Fruit fly (Drosophila melanogaster) whole organism, embryonic: Measurements from ENCODE around the gene Non3.
A peak's percentile ranks its signal among the peaks of the same experiment; 100 is the strongest.

ENCODE experiments used
- Abd-B ChIP-seq: fragments of 200-800 bp; sonication (Bioruptor generic); optimal IDR thresholded peaks from 2 replicates; lab custom pipeline; 2018; ENCODE audit warnings: missing biosample characterization, mild to moderate bottlenecking, missing genetic modification characterization, moderate library complexity
- B-H2 ChIP-seq: fragments of 200-800 bp; sonication (Bioruptor generic); optimal IDR thresholded peaks from 2 replicates; lab custom pipeline; 2018; ENCODE audit warnings: missing biosample characterization, mild to moderate bottlenecking, missing genetic modification characterization
- CG10959 ChIP-seq: fragments of 200-800 bp; sonication (Bioruptor generic); IDR thresholded peaks from 2 replicates; pipeline ENCODE4 v1.3.6; 2022; ENCODE audit warnings: missing biosample characterization, missing genetic modification characterization
- CG11504 ChIP-seq: fragments of 200-800 bp; sonication (Bioruptor generic); optimal IDR thresholded peaks from 3 replicates; lab custom pipeline; 2019; ENCODE audit warnings: missing biosample characterization, mild to moderate bottlenecking, missing genetic modification characterization, moderate library complexity
- CG11695 ChIP-seq: fragments of 200-800 bp; sonication (Bioruptor generic); IDR thresholded peaks from 3 replicates; pipeline ENCODE4 v1.3.6; 2022; ENCODE audit warnings: missing biosample characterization, missing genetic modification characterization
- CG14441 ChIP-seq: fragments of 200-800 bp; sonication (Bioruptor generic); IDR thresholded peaks from 2 replicates; pipeline ENCODE4 v1.3.6; 2022; ENCODE audit warnings: missing biosample characterization, missing genetic modification characterization
- CG15514 ChIP-seq: fragments of 200-800 bp; sonication (Bioruptor generic); optimal IDR thresholded peaks from 3 replicates; lab custom pipeline; 2017; ENCODE audit warnings: missing biosample characterization, missing genetic modification characterization, mild to moderate bottlenecking, moderate library complexity, missing genetic modification reagents
- CG17385 ChIP-seq: fragments of 200-800 bp; sonication (Bioruptor generic); optimal IDR thresholded peaks from 3 replicates; lab custom pipeline; 2018; ENCODE audit warnings: missing biosample characterization, mild to moderate bottlenecking, missing genetic modification characterization
- CG17568 ChIP-seq: fragments of 200-800 bp; sonication (Bioruptor generic); optimal IDR thresholded peaks from 2 replicates; lab custom pipeline; 2018; ENCODE audit warnings: missing biosample characterization, mild to moderate bottlenecking, missing genetic modification characterization, moderate library complexity
- CG1832 ChIP-seq: fragments of 200-800 bp; sonication (Bioruptor generic); optimal IDR thresholded peaks from 2 replicates; lab custom pipeline; 2017; ENCODE audit warnings: missing biosample characterization, mild to moderate bottlenecking, missing genetic modification characterization, inconsistent platforms
- CG18619 ChIP-seq: fragments of 200-800 bp; sonication (Bioruptor generic); optimal IDR thresholded peaks from 3 replicates; lab custom pipeline; 2017; ENCODE audit warnings: missing biosample characterization, mild to moderate bottlenecking, missing genetic modification characterization
- CG2116 ChIP-seq: fragments of 200-800 bp; sonication (Bioruptor generic); optimal IDR thresholded peaks from 3 replicates; lab custom pipeline; 2018; ENCODE audit warnings: missing biosample characterization, mild to moderate bottlenecking, missing genetic modification characterization
- CG31441 ChIP-seq: fragments of 200-800 bp; sonication (Bioruptor generic); IDR thresholded peaks from 2 replicates; pipeline ENCODE4 v1.3.6; 2022; ENCODE audit warnings: missing biosample characterization, missing genetic modification characterization
- CG32532 ChIP-seq: fragments of 200-800 bp; sonication (Bioruptor generic); IDR thresholded peaks from 2 replicates; pipeline ENCODE4 v1.3.6; 2022; ENCODE audit warnings: missing biosample characterization, missing genetic modification characterization
- CG6765 ChIP-seq: fragments of 200-800 bp; sonication (Bioruptor generic); optimal IDR thresholded peaks from 3 replicates; lab custom pipeline; 2017; ENCODE audit warnings: missing biosample characterization, mild to moderate bottlenecking, missing genetic modification characterization
- CG8089 ChIP-seq: fragments of 200-800 bp; sonication (Bioruptor generic); optimal IDR thresholded peaks from 3 replicates; lab custom pipeline; 2016; ENCODE audit warnings: missing biosample characterization, missing genetic modification characterization
- CG9876 ChIP-seq: fragments of 200-800 bp; sonication (Bioruptor generic); optimal IDR thresholded peaks from 2 replicates; lab custom pipeline; 2016; ENCODE audit warnings: missing biosample characterization, missing genetic modification characterization
- CG9932 ChIP-seq: fragments of 200-800 bp; sonication (Bioruptor generic); IDR thresholded peaks from 2 replicates; pipeline ENCODE4 v1.3.6; 2022; ENCODE audit warnings: missing biosample characterization, missing genetic modification characterization
- Chrac-16 ChIP-seq: fragments of 200-800 bp; sonication (Bioruptor generic); optimal IDR thresholded peaks from 3 replicates; lab custom pipeline; 2016; ENCODE audit warnings: missing biosample characterization, missing genetic modification characterization
- D ChIP-seq, 2 experiments: fragments of 200-800 bp in 1 of 2; fragments of >200 bp in 1 of 2; sonication (Bioruptor generic) in 1 of 2; optimal IDR thresholded peaks; 2 replicates in 1 of 2; 3 replicates in 1 of 2; lab custom pipeline; 2017; ENCODE audit warnings: mild to moderate bottlenecking in 1 of 2, missing biosample characterization in 1 of 2, missing genetic modification characterization in 1 of 2, missing genetic modification reagents in 1 of 2
- Dek ChIP-seq: fragments of 200-800 bp; sonication (Bioruptor generic); optimal IDR thresholded peaks from 3 replicates; lab custom pipeline; 2019; ENCODE audit warnings: missing biosample characterization, mild to moderate bottlenecking, missing genetic modification characterization, moderate library complexity
- Dfd ChIP-seq, 2 experiments: fragments of >200 bp; optimal IDR thresholded peaks; 2 replicates each; lab custom pipeline; 2017; ENCODE audit warnings: missing biosample characterization in 2 of 2, missing genetic modification characterization in 2 of 2
- Drgx ChIP-seq: fragments of 200-800 bp; sonication (Bioruptor generic); IDR thresholded peaks from 2 replicates; pipeline ENCODE4 v1.3.6; 2022; ENCODE audit warnings: missing biosample characterization, missing genetic modification characterization
- Ets65A ChIP-seq: fragments of 200-800 bp; sonication (Bioruptor generic); peaks from one replicate; lab custom pipeline; 2016; ENCODE audit warnings: missing biosample characterization, missing genetic modification characterization
- H15 ChIP-seq: fragments of 200-800 bp; sonication (Bioruptor generic); IDR thresholded peaks from 3 replicates; pipeline ENCODE4 v1.3.6; 2022; ENCODE audit warnings: missing biosample characterization, missing genetic modification characterization
- HLH4C ChIP-seq: fragments of 200-800 bp; sonication (Bioruptor generic); IDR thresholded peaks from 3 replicates; pipeline ENCODE4 v1.3.6; 2022; ENCODE audit warnings: missing biosample characterization, missing genetic modification characterization; ENCODE audit not compliant: partially characterized antibody
- Hr51 ChIP-seq, 2 experiments: fragments of 200-800 bp; sonication (Bioruptor generic); optimal IDR thresholded peaks; 2 replicates in 1 of 2; 3 replicates in 1 of 2; lab custom pipeline; 2016 to 2018; ENCODE audit warnings: missing biosample characterization in 2 of 2, missing genetic modification characterization in 2 of 2, mild to moderate bottlenecking in 1 of 2, moderate library complexity in 1 of 2
- MTF-1 ChIP-seq: fragments of 200-800 bp; sonication (Bioruptor generic); optimal IDR thresholded peaks from 2 replicates; lab custom pipeline; 2018; ENCODE audit warnings: missing biosample characterization, mild to moderate bottlenecking, missing genetic modification characterization, borderline replicate concordance
- Myb ChIP-seq: fragments of 200-800 bp; sonication (Bioruptor generic); optimal IDR thresholded peaks from 2 replicates; lab custom pipeline; 2016; ENCODE audit warnings: missing biosample characterization, missing genetic modification characterization
- Oaz ChIP-seq: fragments of 200-800 bp; sonication (Bioruptor generic); IDR thresholded peaks from 2 replicates; pipeline ENCODE4 v1.3.6; 2022; ENCODE audit warnings: missing biosample characterization, missing genetic modification characterization
- Xbp1 ChIP-seq: fragments of 200-800 bp; sonication (Bioruptor generic); optimal IDR thresholded peaks from 3 replicates; lab custom pipeline; 2016; ENCODE audit warnings: missing biosample characterization, mild to moderate bottlenecking, missing genetic modification characterization
- cg ChIP-seq: fragments of 200-800 bp; sonication (Bioruptor generic); optimal IDR thresholded peaks from 3 replicates; lab custom pipeline; 2019; ENCODE audit warnings: missing biosample characterization, mild to moderate bottlenecking, missing genetic modification characterization, moderate library complexity
- dati ChIP-seq: fragments of 200-800 bp; sonication (Bioruptor generic); IDR thresholded peaks from 2 replicates; pipeline ENCODE4 v1.3.6; 2022; ENCODE audit warnings: missing biosample characterization, missing genetic modification characterization
- dmrt99B ChIP-seq: fragments of 200-800 bp; sonication (Bioruptor generic); optimal IDR thresholded peaks from 2 replicates; lab custom pipeline; 2018; ENCODE audit warnings: missing biosample characterization, mild to moderate bottlenecking, missing genetic modification characterization, moderate library complexity
- ftz-f1 ChIP-seq: fragments of 200-800 bp; sonication (Bioruptor generic); optimal IDR thresholded peaks from 2 replicates; lab custom pipeline; 2016; ENCODE audit warnings: missing biosample characterization, missing genetic modification characterization
- gcm ChIP-seq: fragments of 200-800 bp; sonication (Bioruptor generic); optimal IDR thresholded peaks from 2 replicates; lab custom pipeline; 2019; ENCODE audit warnings: missing biosample characterization, mild to moderate bottlenecking, missing genetic modification characterization, moderate library complexity
- h ChIP-seq: fragments of >200 bp; optimal IDR thresholded peaks from 2 replicates; lab custom pipeline; 2017
- her ChIP-seq: fragments of 200-800 bp; sonication (Bioruptor generic); optimal IDR thresholded peaks from 2 replicates; lab custom pipeline; 2016; ENCODE audit warnings: missing biosample characterization, missing genetic modification characterization
- hth ChIP-seq: fragments of >200 bp; optimal IDR thresholded peaks from 2 replicates; lab custom pipeline; 2017; ENCODE audit warnings: inconsistent platforms
- jumu ChIP-seq: fragments of 200-800 bp; sonication (Bioruptor generic); optimal IDR thresholded peaks from 3 replicates; lab custom pipeline; 2016; ENCODE audit warnings: missing biosample characterization, missing genetic modification characterization
- kay ChIP-seq: fragments of 200-800 bp; sonication (Bioruptor generic); optimal IDR thresholded peaks from 2 replicates; lab custom pipeline; 2016; ENCODE audit warnings: missing biosample characterization, missing genetic modification characterization
- knrl ChIP-seq: fragments of 200-800 bp; sonication (Bioruptor generic); IDR thresholded peaks from 3 replicates; pipeline ENCODE4 v1.3.6; 2022; ENCODE audit warnings: missing biosample characterization, missing genetic modification characterization; ENCODE audit not compliant: partially characterized antibody
- lmd ChIP-seq: fragments of 200-800 bp; sonication (Bioruptor generic); IDR thresholded peaks from 2 replicates; pipeline ENCODE4 v1.3.6; 2022; ENCODE audit warnings: missing biosample characterization, missing genetic modification characterization
- maf-S ChIP-seq: fragments of 200-800 bp; sonication (Bioruptor generic); optimal IDR thresholded peaks from 2 replicates; lab custom pipeline; 2016; ENCODE audit warnings: missing biosample characterization, missing genetic modification characterization
- p53 ChIP-seq: fragments of 200-800 bp; sonication (Bioruptor generic); optimal IDR thresholded peaks from 2 replicates; lab custom pipeline; 2016; ENCODE audit warnings: missing biosample characterization, missing genetic modification characterization
- pita ChIP-seq: fragments of 200-800 bp; sonication (Bioruptor generic); optimal IDR thresholded peaks from 2 replicates; lab custom pipeline; 2017; ENCODE audit warnings: missing biosample characterization, mild to moderate bottlenecking, missing genetic modification characterization
- rib ChIP-seq: fragments of 200-800 bp; sonication (Bioruptor generic); IDR thresholded peaks from 2 replicates; pipeline ENCODE4 v1.3.6; 2022; ENCODE audit warnings: missing biosample characterization, missing genetic modification characterization
- sim ChIP-seq: fragments of 200-800 bp; sonication (Bioruptor generic); IDR thresholded peaks from 2 replicates; pipeline ENCODE4 v1.3.6; 2022; ENCODE audit warnings: missing biosample characterization, missing genetic modification characterization
- wor ChIP-seq: fragments of 200-800 bp; sonication (Bioruptor generic); IDR thresholded peaks from 2 replicates; pipeline ENCODE4 v1.3.6; 2022; ENCODE audit warnings: missing biosample characterization, missing genetic modification characterization

Non3 gene

dm6 chr3R:18243718-18244170 lies 20.2 kb downstream of the Non3 start (continued):
- TF ChIP-seq CG11504 (tag; lab: Kevin White, UChicago) (no peak), Chrac-16 (GFP tag; lab: Kevin White, UChicago) (peak; percentile 25), CG17568 (GFP tag; lab: Kevin White, UChicago) (no peak), CG8089 (GFP tag; lab: Kevin White, UChicago) (no peak), CG6765 (peak; percentile 28), rib (GFP tag; lab: Robert Waterston, UW) (peak; percentile 10; the same call in 1 of the 2 replicates), CG18619 (GFP tag; lab: Kevin White, UChicago) (no peak), maf-S (GFP tag; lab: Kevin White, UChicago) (peak; percentile 13), wor (no peak), Abd-B (no peak), Dfd (GFP tag; optimal IDR thresholded peaks at IDR 0.05; lab: Kevin White, UChicago) (no peak), CG31441 (GFP tag; lab: Robert Waterston, UW) (no peak), CG14441 (GFP tag; lab: Robert Waterston, UW) (0 out of 2 replicates have a peak, but pooled peaks have one; percentile 30), jumu (GFP tag; lab: Kevin White, UChicago) (peak; percentile 1), CG32532 (GFP tag; lab: Robert Waterston, UW) (no peak), p53 (GFP tag; lab: Kevin White, UChicago) (no peak), kay (GFP tag; lab: Kevin White, UChicago) (peak; percentile 70), D (optimal IDR thresholded peaks at IDR 0.05; lab: Kevin White, UChicago) (no peak), D (GFP tag; optimal IDR thresholded peaks at IDR 0.05; lab: Kevin White, UChicago) (no peak), CG17385 (GFP tag; lab: Kevin White, UChicago) (peak; percentile 24), CG10959 (GFP tag; lab: Robert Waterston, UW) (no peak), lmd (GFP tag; lab: Robert Waterston, UW) (0 out of 2 replicates have a peak, but pooled peaks have one; percentile 8), sim (GFP tag; lab: Robert Waterston, UW) (no peak), MTF-1 (GFP tag; lab: Kevin White, UChicago) (peak; percentile 0), Hr51 (GFP tag; optimal IDR thresholded peaks at IDR 0.05; lab: Kevin White, UChicago) (peak in 1 of 2 experiments; percentile 12), Dek (peak; percentile 11), HLH4C (GFP tag; lab: Robert Waterston, UW) (no peak), CG2116 (GFP tag; lab: Kevin White, UChicago) (no peak), CG15514 (GFP tag; lab: Kevin White, UChicago) (peak; percentile 41), B-H2 (GFP tag; lab: Kevin White, UChicago) (peak; percentile 51), cg (no peak), knrl (GFP tag; lab: Robert Waterston, UW) (peak; percentile 30; the same call in 1 of the 3 replicates), Drgx (GFP tag; lab: Robert Waterston, UW) (peak; percentile 46), Oaz (GFP tag; lab: Robert Waterston, UW) (no peak)

DNA sequence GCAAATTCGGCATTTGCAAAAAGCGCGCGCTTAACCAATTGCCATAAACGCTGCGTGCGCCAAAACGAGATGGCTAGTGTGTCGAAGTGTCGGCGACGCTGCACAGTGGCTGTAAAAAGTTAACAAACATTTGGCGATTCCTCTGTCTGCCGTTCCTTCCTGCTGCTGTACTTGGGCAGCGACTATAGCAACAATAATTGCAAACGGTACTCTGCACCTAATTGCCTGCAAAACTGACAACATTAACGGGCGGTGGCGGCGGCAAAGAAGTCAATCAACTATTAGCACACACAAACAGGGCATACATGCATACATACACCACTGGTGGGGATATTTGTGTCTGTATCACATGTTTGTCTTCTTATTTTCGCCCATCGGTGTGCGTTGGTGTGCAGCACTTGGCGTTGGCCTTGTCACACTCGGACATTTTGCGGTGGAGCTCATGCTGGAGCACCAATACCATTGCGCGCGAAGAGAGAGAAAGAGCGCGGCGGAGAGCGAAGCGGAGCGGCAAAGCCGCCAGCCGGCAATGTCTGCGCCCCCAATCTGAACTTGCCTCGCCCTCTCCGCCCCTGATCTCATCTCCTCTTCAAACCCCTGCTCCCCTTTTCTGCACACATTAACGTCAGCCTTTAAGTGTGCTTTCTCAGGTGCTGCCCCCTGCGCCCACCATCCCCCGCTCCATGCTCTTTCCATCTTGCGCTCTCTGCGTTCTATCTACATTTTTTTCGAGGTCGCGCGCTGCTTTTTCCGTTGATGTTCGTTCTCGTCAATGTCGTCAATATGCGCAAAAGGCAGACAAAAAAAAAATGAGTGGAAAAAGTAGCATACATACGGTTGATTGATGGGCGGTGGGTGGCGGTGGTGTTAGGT lies 20.9 kb downstream of the Non3 start:
- no peak for TF ChIP-seq hth (lab: Kevin White, UChicago)
- TF ChIP-seq Ets65A (GFP tag; lab: Kevin White, UChicago), result peak; percentile 74
- TF ChIP-seq gcm (GFP tag; lab: Kevin White, UChicago), result no peak
- TF ChIP-seq pita (GFP tag; lab: Kevin White, UChicago), result no peak
- TF ChIP-seq h, result no peak
- TF ChIP-seq CG1832 (GFP tag; lab: Kevin White, UChicago), result peak; percentile 63
- TF ChIP-seq Xbp1, result no peak
- no peak for TF ChIP-seq CG9876 (GFP tag; lab: Kevin White, UChicago)
- TF ChIP-seq Myb (GFP tag; lab: Kevin White, UChicago), result no peak
- TF ChIP-seq dmrt99B (tag; lab: Kevin White, UChicago), result peak; percentile 14
- 0 out of 2 replicates have a peak, but pooled peaks have one; percentile 11 for TF ChIP-seq CG31441 (GFP tag; lab: Robert Waterston, UW)
- no peak for TF ChIP-seq H15 (GFP tag; lab: Robert Waterston, UW)
- no peak for TF ChIP-seq sim (GFP tag; lab: Robert Waterston, UW)
- no peak for TF ChIP-seq dati (GFP tag; lab: Robert Waterston, UW)
- no peak for TF ChIP-seq CG11695
- peak; percentile 11 for TF ChIP-seq her
- peak; percentile 98 for TF ChIP-seq ftz-f1 (GFP tag; lab: Kevin White, UChicago)
- TF ChIP-seq CG9932, result peak; percentile 40; the same call in 1 of the 2 replicates
